Fruit fly (Drosophila melanogaster): Measurements from ENCODE around the gene CG9040.
A peak's percentile ranks its signal among the peaks of the same experiment; 100 is the strongest.

The CG9040 gene

DNA sequence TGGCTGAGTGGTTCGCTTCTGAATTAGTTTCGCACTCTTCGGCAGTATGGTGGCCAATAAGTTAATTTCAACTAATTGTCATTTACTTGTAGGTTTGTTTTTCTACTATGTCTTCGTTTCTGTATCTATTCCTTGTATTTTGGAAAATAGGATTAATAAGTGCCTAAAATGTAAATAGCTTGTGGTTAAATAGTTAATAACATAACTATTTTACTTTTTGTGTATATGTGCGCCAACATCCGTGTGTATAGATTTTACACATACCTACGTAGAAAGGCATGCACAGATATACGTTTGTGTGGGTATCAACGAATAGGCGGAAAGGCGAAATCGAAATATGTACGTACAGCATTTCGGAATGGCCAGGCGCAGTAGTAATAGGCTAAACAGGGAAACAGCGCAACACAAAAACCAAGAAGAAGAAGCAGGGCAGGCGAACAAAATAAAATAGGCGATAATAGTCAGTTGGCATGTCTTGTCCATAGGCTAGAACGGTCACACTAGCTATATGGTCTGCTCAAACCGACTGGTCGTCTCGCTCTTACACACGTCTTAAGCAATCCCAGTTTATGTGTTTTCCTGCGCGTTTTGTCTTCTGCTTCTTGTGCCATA, 15.0 kb downstream of the CG9040 start (continued):
- TF ChIP-seq Atf6 (GFP tag; IDR thresholded peaks at IDR 0.05) (no peak), tin (GFP tag; optimal IDR thresholded peaks at IDR 0.05) (no peak), CG8359 (GFP tag; optimal IDR thresholded peaks at IDR 0.05; ENCODE audit: borderline replicate concordance) (no peak), zfh2 (GFP tag; optimal IDR thresholded peaks at IDR 0.05) (peak; percentile 14), CG3995 (GFP tag; optimal IDR thresholded peaks at IDR 0.05) (no peak), Hsf (GFP tag; optimal IDR thresholded peaks at IDR 0.05) (no peak), CG15269 (tag; optimal IDR thresholded peaks at IDR 0.05) (no peak), CG3163 (GFP tag; optimal IDR thresholded peaks at IDR 0.05) (no peak), Spps (tag; optimal IDR thresholded peaks at IDR 0.05) (no peak), da (GFP tag; optimal IDR thresholded peaks at IDR 0.05) (no peak), hbn (GFP tag; IDR thresholded peaks at IDR 0.05; ENCODE audit: partially characterized antibody) (no peak), hth (optimal IDR thresholded peaks at IDR 0.05) (no peak), Fer2 (tag; optimal IDR thresholded peaks at IDR 0.05) (no peak), CG4730 (GFP tag; IDR thresholded peaks at IDR 0.05) (no peak), gce (GFP tag; IDR thresholded peaks at IDR 0.05) (no peak), H15 (GFP tag; IDR thresholded peaks at IDR 0.05) (no peak), chn (GFP tag; optimal IDR thresholded peaks at IDR 0.05) (no peak), ranshi (GFP tag; IDR thresholded peaks at IDR 0.05) (no peak), ham (GFP tag; IDR thresholded peaks at IDR 0.05) (no peak), wek (GFP tag; optimal IDR thresholded peaks at IDR 0.05) (no peak), slp2 (GFP tag; optimal IDR thresholded peaks at IDR 0.05) (no peak), CG17359 (tag; optimal IDR thresholded peaks at IDR 0.05) (no peak), CG14965 (GFP tag; optimal IDR thresholded peaks at IDR 0.05; ENCODE audit: borderline replicate concordance) (no peak), CG1529 (GFP tag; optimal IDR thresholded peaks at IDR 0.05) (no peak), zen (tag; optimal IDR thresholded peaks at IDR 0.05) (peak; percentile 53), nom (GFP tag; optimal IDR thresholded peaks at IDR 0.05) (no peak), stwl (tag; optimal IDR thresholded peaks at IDR 0.05) (peak; percentile 49), wdn (GFP tag; IDR thresholded peaks at IDR 0.05) (no peak), Dref (GFP tag; IDR thresholded peaks at IDR 0.05) (0 out of 2 replicates have a peak, but pooled peaks have one; percentile 1), Xrp1 (GFP tag; IDR thresholded peaks at IDR 0.05) (no peak), GATAe (GFP tag; conservative IDR thresholded peaks at IDR 0.05) (no peak), MESR4 (GFP tag; optimal IDR thresholded peaks at IDR 0.05) (peak; percentile 18), CG10654 (GFP tag; optimal IDR thresholded peaks at IDR 0.05) (no peak), CG1832 (GFP tag; optimal IDR thresholded peaks at IDR 0.05) (peak; percentile 62), CG17912 (GFP tag; optimal IDR thresholded peaks at IDR 0.05) (no peak), CG12155 (GFP tag; optimal IDR thresholded peaks at IDR 0.05) (no peak), CG1792 (GFP tag; optimal IDR thresholded peaks at IDR 0.05) (no peak), CG13775 (GFP tag; optimal IDR thresholded peaks at IDR 0.05) (no peak), mam (GFP tag; optimal IDR thresholded peaks at IDR 0.05) (no peak), insv (GFP tag; optimal IDR thresholded peaks at IDR 0.05) (no peak), CG14667 (GFP tag; IDR thresholded peaks at IDR 0.05) (no peak), kay (GFP tag; optimal IDR thresholded peaks at IDR 0.05) (no peak)
